Fruit fly (Drosophila melanogaster): ENCODE results near the gene CG33723.

CG33723 gene

dm6 chr2L:9440640-9441039, at the start of gene CG33723:
CG33723 (minus strand) TSS chr2L:9440740.
- no peak for TF ChIP-seq noc (tag; optimal IDR thresholded peaks at IDR 0.05)

dm6 chr2L:9487468-9487867, 46.9 kb upstream of the CG33723 start:
- TF ChIP-seq noc (tag; optimal IDR thresholded peaks at IDR 0.05) = no peak

dm6 chr2L:9467392-9467791, 26.9 kb upstream of the CG33723 start:
- no peak for TF ChIP-seq noc (tag; optimal IDR thresholded peaks at IDR 0.05)

dm6 chr2L:9464455-9465063, 24.0 kb upstream of the CG33723 start:
- TF ChIP-seq noc (tag; optimal IDR thresholded peaks at IDR 0.05) = no peak

dm6 chr2L:9460092-9460473, 19.5 kb upstream of the CG33723 start:
- TF ChIP-seq noc (tag; optimal IDR thresholded peaks at IDR 0.05) = no peak

dm6 chr2L:9459372-9460091, 19.0 kb upstream of the CG33723 start:
- TF ChIP-seq noc (tag; optimal IDR thresholded peaks at IDR 0.05) = peak; percentile 32

- TF ChIP-seq noc (tag; optimal IDR thresholded peaks at IDR 0.05) = no peak
Measured at dm6 chr2L:9457865-9458264, 17.3 kb upstream of the CG33723 start.

- TF ChIP-seq noc (tag; optimal IDR thresholded peaks at IDR 0.05) = no peak
Measured at dm6 chr2L:9457456-9457855, 16.9 kb upstream of the CG33723 start.

dm6 chr2L:9455157-9455556, 14.6 kb upstream of the CG33723 start:
- TF ChIP-seq noc (tag; optimal IDR thresholded peaks at IDR 0.05) = no peak

dm6 chr2L:9454369-9455054, 14.0 kb upstream of the CG33723 start:
- TF ChIP-seq noc (tag; optimal IDR thresholded peaks at IDR 0.05) = no peak

- TF ChIP-seq noc (tag; optimal IDR thresholded peaks at IDR 0.05) = no peak
Measured at dm6 chr2L:9452959-9453358, 12.4 kb upstream of the CG33723 start.

dm6 chr2L:9449257-9449972, 8.9 kb upstream of the CG33723 start:
- peak; percentile 99 for TF ChIP-seq noc (tag; optimal IDR thresholded peaks at IDR 0.05)

- TF ChIP-seq noc (tag; optimal IDR thresholded peaks at IDR 0.05) = no peak
Measured at dm6 chr2L:9448322-9449256, 8.0 kb upstream of the CG33723 start.

- no peak for TF ChIP-seq noc (tag; optimal IDR thresholded peaks at IDR 0.05)
Measured at dm6 chr2L:9447816-9448215, 7.3 kb upstream of the CG33723 start.

- TF ChIP-seq noc (tag; optimal IDR thresholded peaks at IDR 0.05) = no peak
Measured at dm6 chr2L:9446398-9446945, 5.9 kb upstream of the CG33723 start.
